Worm (Caenorhabditis elegans) whole organism, L4 larva: ENCODE results near the gene galt-1.

ENCODE experiments used
- F10B5.3 ChIP-seq: sonication (generic microtip); optimal IDR thresholded peaks from 2 replicates; lab custom pipeline; 2016; ENCODE audit warnings: mild to moderate bottlenecking, missing genetic modification characterization, missing compliant biosample characterization
- F37D6.2 ChIP-seq: sonication (generic microtip); optimal IDR thresholded peaks from 2 replicates; lab custom pipeline; 2016; ENCODE audit warnings: mild to moderate bottlenecking, missing genetic modification characterization, missing compliant biosample characterization
- T20F7.1 ChIP-seq: fragments of 200-800 bp; sonication (Bioruptor generic); optimal IDR thresholded peaks from 2 replicates; lab custom pipeline; 2018; ENCODE audit warnings: mild to moderate bottlenecking, missing genetic modification characterization, missing compliant biosample characterization
- Y48G9A.11 ChIP-seq: fragments of 200-800 bp; sonication (Bioruptor generic); IDR thresholded peaks from 2 replicates; pipeline ENCODE4 v1.3.6; 2022; ENCODE audit warnings: missing genetic modification reagents, missing genetic modification characterization, missing compliant biosample characterization
- Y5F2A.4 ChIP-seq: fragments of 200-800 bp; sonication (Bioruptor generic); optimal IDR thresholded peaks from 2 replicates; lab custom pipeline; 2018; ENCODE audit warnings: mild to moderate bottlenecking, missing genetic modification characterization, missing compliant biosample characterization
- Y75B8A.6 ChIP-seq: fragments of 200-800 bp; sonication (Bioruptor generic); IDR thresholded peaks from 2 replicates; pipeline ENCODE4 v1.3.6; 2022; ENCODE audit warnings: missing genetic modification reagents, missing genetic modification characterization, missing compliant biosample characterization
- ama-1 ChIP-seq: fragments of 150-350 bp; optimal IDR thresholded peaks from 2 replicates; lab custom pipeline; 2014; ENCODE audit warnings: inconsistent platforms, mixed read lengths
- attf-4 ChIP-seq: sonication (generic microtip); optimal IDR thresholded peaks from 3 replicates; lab custom pipeline; 2017; ENCODE audit warnings: missing biosample characterization, missing genetic modification characterization
- ceh-20 ChIP-seq: fragments of 200-800 bp; sonication (Bioruptor generic); IDR thresholded peaks from 2 replicates; pipeline ENCODE4 v1.3.6; 2022; ENCODE audit warnings: missing genetic modification reagents, missing genetic modification characterization, missing compliant biosample characterization
- ceh-62 ChIP-seq: sonication (generic microtip); optimal IDR thresholded peaks from 2 replicates; lab custom pipeline; 2017; ENCODE audit warnings: missing biosample characterization, missing genetic modification characterization
- ctbp-1 ChIP-seq: fragments of 200-800 bp; sonication (Bioruptor generic); IDR thresholded peaks from 2 replicates; pipeline ENCODE4 v1.3.6; 2022; ENCODE audit warnings: missing genetic modification reagents, missing genetic modification characterization, missing compliant biosample characterization
- daf-16 ChIP-seq, 3 experiments: sonication (generic microtip); optimal IDR thresholded peaks; 2 replicates each; lab custom pipeline; 2016 to 2017; ENCODE audit warnings: missing genetic modification characterization in 3 of 3, missing genetic modification reagents in 3 of 3, mild to moderate bottlenecking in 2 of 3, missing compliant biosample characterization in 2 of 3, missing biosample characterization in 1 of 3, moderate library complexity in 1 of 3
- daf-19 ChIP-seq: fragments of 200-800 bp; sonication (Bioruptor generic); conservative IDR thresholded peaks from 2 replicates; pipeline ENCODE4 v1.3.6; 2022; ENCODE audit warnings: missing genetic modification characterization, missing compliant biosample characterization
- dmd-6 ChIP-seq: fragments of 200-800 bp; sonication (Bioruptor generic); IDR thresholded peaks from 2 replicates; pipeline ENCODE4 v1.3.6; 2022; ENCODE audit warnings: missing genetic modification reagents, missing genetic modification characterization, missing compliant biosample characterization
- dve-1 ChIP-seq: sonication (generic microtip); optimal IDR thresholded peaks from 2 replicates; lab custom pipeline; 2017; ENCODE audit warnings: antibody characterized with exemption, mild to moderate bottlenecking, missing genetic modification characterization, missing compliant biosample characterization; ENCODE audit not compliant: insufficient read depth
- egl-27 ChIP-seq: sonication (generic microtip); optimal IDR thresholded peaks from 3 replicates; lab custom pipeline; 2017; ENCODE audit warnings: missing biosample characterization, missing genetic modification reagents, missing genetic modification characterization
- hif-1 ChIP-seq, 2 experiments: sonication (generic microtip); optimal IDR thresholded peaks; 2 replicates each; lab custom pipeline; 2016 to 2017; ENCODE audit warnings: missing compliant biosample characterization in 2 of 2, missing genetic modification characterization in 2 of 2, missing genetic modification reagents in 2 of 2, missing genotype in 2 of 2, mild to moderate bottlenecking in 1 of 2
- hlh-30 ChIP-seq: sonication (generic microtip); optimal IDR thresholded peaks from 2 replicates; lab custom pipeline; 2017; ENCODE audit warnings: antibody characterized with exemption, mild to moderate bottlenecking, missing genetic modification characterization, missing compliant biosample characterization; ENCODE audit not compliant: insufficient read depth
- jun-1 ChIP-seq: fragments of 150-350 bp; optimal IDR thresholded peaks from 2 replicates; lab custom pipeline; 2014; ENCODE audit warnings: missing biosample characterization, missing genetic modification reagents, missing genetic modification characterization
- lin-29 ChIP-seq: fragments of 200-800 bp; sonication (Bioruptor generic); IDR thresholded peaks from 2 replicates; pipeline ENCODE4 v1.3.6; 2022; ENCODE audit warnings: missing genetic modification reagents, missing genetic modification characterization, missing compliant biosample characterization
- mdl-1 ChIP-seq, 2 experiments: fragments of 150-350 bp in 1 of 2; sonication (generic microtip) in 1 of 2; optimal IDR thresholded peaks; 2 replicates each; lab custom pipeline; 2014 to 2017; ENCODE audit warnings: missing biosample characterization in 2 of 2, missing genetic modification characterization in 2 of 2
- mdt-29 ChIP-seq: fragments of 200-800 bp; sonication (Bioruptor generic); IDR thresholded peaks from 2 replicates; pipeline ENCODE4 v1.3.6; 2022; ENCODE audit warnings: missing genetic modification reagents, missing genetic modification characterization, missing compliant biosample characterization
- mes-2 ChIP-seq: sonication (generic microtip); optimal IDR thresholded peaks from 2 replicates; lab custom pipeline; 2016; ENCODE audit warnings: missing genotype, mild to moderate bottlenecking, missing genetic modification characterization, missing compliant biosample characterization; ENCODE audit not compliant: poor library complexity, severe bottlenecking
- mxl-3 ChIP-seq: fragments of 200-800 bp; sonication (Bioruptor generic); optimal IDR thresholded peaks from 2 replicates; lab custom pipeline; 2018; ENCODE audit warnings: mild to moderate bottlenecking, missing genetic modification characterization, missing compliant biosample characterization
- nhr-237 ChIP-seq: sonication (generic microtip); optimal IDR thresholded peaks from 2 replicates; lab custom pipeline; 2017; ENCODE audit warnings: missing biosample characterization, missing genetic modification characterization
- nhr-25 ChIP-seq: sonication (generic microtip); optimal IDR thresholded peaks from 2 replicates; lab custom pipeline; 2017; ENCODE audit warnings: missing genetic modification characterization, mild to moderate bottlenecking, missing compliant biosample characterization, antibody characterized with exemption, moderate library complexity, borderline replicate concordance; ENCODE audit not compliant: insufficient read depth
- nhr-28 ChIP-seq: fragments of 150-350 bp; optimal IDR thresholded peaks from 2 replicates; lab custom pipeline; 2014; ENCODE audit warnings: missing biosample characterization, missing genetic modification characterization
- nhr-48 ChIP-seq: sonication (generic microtip); optimal IDR thresholded peaks from 2 replicates; lab custom pipeline; 2016; ENCODE audit warnings: mild to moderate bottlenecking, missing genetic modification characterization, missing compliant biosample characterization
- nhr-6 ChIP-seq: fragments of 150-350 bp; optimal IDR thresholded peaks from 2 replicates; lab custom pipeline; 2014; ENCODE audit warnings: missing biosample characterization, missing genetic modification characterization
- nhr-77 ChIP-seq: fragments of 150-350 bp; optimal IDR thresholded peaks from 2 replicates; lab custom pipeline; 2014; ENCODE audit warnings: missing biosample characterization, missing genetic modification characterization
- pqm-1 ChIP-seq: sonication (generic microtip); optimal IDR thresholded peaks from 2 replicates; lab custom pipeline; 2017; ENCODE audit warnings: missing biosample characterization, missing genetic modification characterization
- rbr-2 ChIP-seq: sonication (generic microtip); optimal IDR thresholded peaks from 2 replicates; lab custom pipeline; 2016; ENCODE audit warnings: missing genotype, missing genetic modification characterization, missing compliant biosample characterization
- sdz-12 ChIP-seq: fragments of 200-800 bp; sonication (Bioruptor generic); optimal IDR thresholded peaks from 2 replicates; lab custom pipeline; 2018; ENCODE audit warnings: mild to moderate bottlenecking, missing genetic modification characterization, missing compliant biosample characterization
- snpc-4 ChIP-seq: fragments of 150-350 bp; optimal IDR thresholded peaks from 2 replicates; lab custom pipeline; 2014; ENCODE audit warnings: missing biosample characterization, missing genetic modification characterization
- spr-1 ChIP-seq: sonication (generic microtip); optimal IDR thresholded peaks from 2 replicates; lab custom pipeline; 2016; ENCODE audit warnings: mild to moderate bottlenecking, missing genetic modification characterization, missing compliant biosample characterization
- unc-62 ChIP-seq, 3 experiments: fragments of 150-350 bp in 1 of 3; sonication (generic microtip); optimal IDR thresholded peaks in 2 of 3; peaks in 1 of 3; 1 replicate in 1 of 3; 2 replicates in 2 of 3; lab custom pipeline; 2014 to 2017; ENCODE audit warnings: missing biosample characterization in 3 of 3, missing genetic modification characterization in 3 of 3, missing genetic modification reagents in 3 of 3, missing genotype in 1 of 3
- zag-1 ChIP-seq: fragments of 150-350 bp; optimal IDR thresholded peaks from 2 replicates; lab custom pipeline; 2014; ENCODE audit warnings: missing biosample characterization, missing genetic modification characterization
- zfp-2 ChIP-seq: sonication (generic microtip); optimal IDR thresholded peaks from 2 replicates; lab custom pipeline; 2016; ENCODE audit warnings: mild to moderate bottlenecking, missing genetic modification characterization, missing compliant biosample characterization
- ztf-7 ChIP-seq: fragments of 150-350 bp; optimal IDR thresholded peaks from 2 replicates; lab custom pipeline; 2014; ENCODE audit warnings: missing biosample characterization, missing genetic modification characterization

galt-1 gene

ce11 chrV:5930588-5930987 is at the start of gene galt-1:
TSS of gene galt-1 (plus strand) at chrV:5930905.
- TF ChIP-seq jun-1 (tag; lab: Kevin White, UChicago) (no peak), pqm-1 (tag; lab: Kevin White, UChicago) (peak; percentile 52), zfp-2 (no peak), daf-16 (GFP tag; optimal IDR thresholded peaks at IDR 0.05; lab: Kevin White, UChicago) (no peak), daf-16 (tag; optimal IDR thresholded peaks at IDR 0.05; lab: Kevin White, UChicago) (peak; percentile 63), F10B5.3 (tag; lab: Kevin White, UChicago) (no peak), nhr-28 (tag; lab: Kevin White, UChicago) (peak; percentile 50), ama-1 (lab: Kevin White, UChicago) (no peak), spr-1 (tag; lab: Kevin White, UChicago) (no peak), dve-1 (tag; lab: Kevin White, UChicago) (peak; percentile 25), nhr-77 (tag; lab: Kevin White, UChicago) (peak; percentile 31)

ce11 chrV:5882429-5882828 is 48.3 kb upstream of the galt-1 start:
- TF ChIP-seq ztf-7 (tag; lab: Kevin White, UChicago) (no peak), daf-19 (GFP tag; lab: Robert Waterston, UW) (no peak), ctbp-1 (GFP tag; lab: Robert Waterston, UW) (no peak), mes-2 (tag; lab: Kevin White, UChicago) (no peak), pqm-1 (tag; lab: Kevin White, UChicago) (peak; percentile 2), F37D6.2 (tag; lab: Kevin White, UChicago) (no peak)

ce11 chrV:5883735-5884134 is 47.0 kb upstream of the galt-1 start, which contains the start of gene C04E6.8:
TSS of gene C04E6.8 (minus strand) at chrV:5883835.
- TF ChIP-seq snpc-4 (tag; lab: Kevin White, UChicago), result no peak
- no peak for TF ChIP-seq mes-2 (tag; lab: Kevin White, UChicago)
- TF ChIP-seq zfp-2, result no peak
- TF ChIP-seq attf-4 (tag; lab: Kevin White, UChicago), result no peak
- no peak for TF ChIP-seq mdt-29
- no peak for TF ChIP-seq nhr-25
- no peak for TF ChIP-seq rbr-2 (tag; lab: Kevin White, UChicago)
- TF ChIP-seq daf-16 (GFP tag; optimal IDR thresholded peaks at IDR 0.05; lab: Kevin White, UChicago), result no peak
- TF ChIP-seq daf-16 (tag; optimal IDR thresholded peaks at IDR 0.05; lab: Kevin White, UChicago), result no peak
- TF ChIP-seq ceh-62 (tag; lab: Kevin White, UChicago), result no peak
- no peak for TF ChIP-seq dmd-6 (GFP tag; lab: Robert Waterston, UW)
- no peak for TF ChIP-seq Y75B8A.6 (GFP tag; lab: Robert Waterston, UW)
- TF ChIP-seq mdl-1 (tag; optimal IDR thresholded peaks at IDR 0.05; lab: Kevin White, UChicago), result no peak
- no peak for TF ChIP-seq sdz-12 (GFP tag; lab: Kevin White, UChicago)
- no peak for TF ChIP-seq lin-29 (GFP tag; lab: Robert Waterston, UW)

- TF ChIP-seq mxl-3, result no peak
- TF ChIP-seq egl-27 (tag; lab: Kevin White, UChicago), result no peak
- TF ChIP-seq unc-62 (GFP tag; optimal IDR thresholded peaks at IDR 0.05 in 1 of 2; lab: Kevin White, UChicago), result peak in 1 of 2 experiments; percentile 25
- TF ChIP-seq unc-62 (tag; optimal IDR thresholded peaks at IDR 0.05; lab: Kevin White, UChicago), result no peak
- TF ChIP-seq ama-1 (lab: Kevin White, UChicago), result no peak
- TF ChIP-seq nhr-6 (tag; lab: Kevin White, UChicago), result no peak
- no peak for TF ChIP-seq nhr-28 (tag; lab: Kevin White, UChicago)
- TF ChIP-seq snpc-4 (tag; lab: Kevin White, UChicago), result no peak
- TF ChIP-seq ceh-20 (GFP tag; lab: Robert Waterston, UW), result peak; percentile 45; the same call in 1 of the 2 replicates
- no peak for TF ChIP-seq hif-1 (tag; optimal IDR thresholded peaks at IDR 0.05; lab: Kevin White, UChicago)
- no peak for TF ChIP-seq nhr-48
- TF ChIP-seq Y5F2A.4 (GFP tag; lab: Kevin White, UChicago), result no peak
- no peak for TF ChIP-seq T20F7.1
- TF ChIP-seq Y48G9A.11 (GFP tag; lab: Robert Waterston, UW), result no peak
- no peak for TF ChIP-seq nhr-237 (tag; lab: Kevin White, UChicago)
- no peak for TF ChIP-seq zag-1 (tag; lab: Kevin White, UChicago)
- no peak for TF ChIP-seq hlh-30
Measured at ce11 chrV:5888820-5889219, 41.9 kb upstream of the galt-1 start.
